Fruit fly (Drosophila melanogaster): Measurements from ENCODE around the gene Caper.

Gene Caper

DNA sequence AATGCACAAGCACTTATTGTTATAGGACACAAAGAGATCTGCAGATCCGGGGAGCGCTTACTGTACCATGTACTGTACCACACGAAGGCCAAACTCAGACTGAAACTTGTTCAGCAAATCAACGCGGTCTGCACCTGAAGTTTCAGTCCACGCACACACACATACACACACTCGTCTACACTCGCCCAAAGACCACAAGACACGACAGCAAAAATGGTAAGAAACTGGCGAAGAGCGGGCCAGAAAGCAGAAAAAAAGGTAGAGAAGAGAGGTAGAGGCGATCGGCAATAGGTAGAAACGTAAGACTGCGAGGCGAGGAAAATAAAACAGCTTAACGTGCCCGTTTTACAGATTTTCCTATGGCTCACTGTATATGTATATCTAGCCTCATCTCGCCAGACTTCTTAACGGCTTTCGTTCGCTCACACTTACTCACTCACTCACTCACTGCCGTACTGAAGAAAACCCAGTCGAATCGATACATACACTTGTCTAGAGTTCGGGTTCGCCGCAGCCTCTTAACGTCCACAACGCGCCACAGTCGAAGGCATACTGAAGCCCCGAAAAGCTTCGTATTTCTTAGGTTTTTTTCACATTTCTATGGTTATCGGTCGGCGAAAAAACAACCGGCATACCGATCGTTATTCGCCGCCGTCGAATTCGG is 22.6 kb upstream of the Caper start, which contains the start of gene uif:
TSS of gene uif (minus strand) at position 553 of the 664 bp plus-strand sequence.
- TF ChIP-seq Mnt (GFP tag; optimal IDR thresholded peaks at IDR 0.05) (no peak), CG1620 (GFP tag; optimal IDR thresholded peaks at IDR 0.05) (no peak), CG12768 (GFP tag; optimal IDR thresholded peaks at IDR 0.05) (no peak), cnc (optimal IDR thresholded peaks at IDR 0.05) (no peak), ovo (GFP tag; optimal IDR thresholded peaks at IDR 0.05) (no peak), toe (GFP tag; optimal IDR thresholded peaks at IDR 0.05) (no peak), kay (GFP tag; ENCODE audit: borderline replicate concordance) (no peak), CG5204 (GFP tag; optimal IDR thresholded peaks at IDR 0.05) (no peak)

DNA sequence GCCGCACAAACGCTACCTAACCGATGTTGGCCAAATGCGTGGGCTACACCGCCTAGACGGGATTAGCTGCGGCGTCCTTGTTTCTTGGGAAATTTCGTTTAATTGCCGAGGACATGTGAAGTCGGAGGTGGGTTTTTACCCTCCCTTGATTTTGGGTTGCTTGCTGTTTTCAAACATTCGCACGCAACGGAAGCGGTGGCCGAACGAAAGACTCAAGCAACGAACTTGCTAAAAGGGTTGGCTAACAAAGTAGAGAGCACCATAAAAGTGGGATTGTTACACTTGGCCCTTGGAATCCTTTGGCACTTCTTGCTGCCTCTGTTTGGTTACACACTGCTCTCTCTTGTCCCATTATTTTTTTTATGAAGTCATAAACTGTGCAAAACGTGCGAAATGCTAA is 22.0 kb upstream of the Caper start:
- TF ChIP-seq cnc (optimal IDR thresholded peaks at IDR 0.05) (no peak), Clk (GFP tag; optimal IDR thresholded peaks at IDR 0.05) (no peak), ovo (GFP tag; optimal IDR thresholded peaks at IDR 0.05) (no peak), CG11617 (GFP tag; optimal IDR thresholded peaks at IDR 0.05) (no peak), bab1 (GFP tag; optimal IDR thresholded peaks at IDR 0.05) (no peak), pad (GFP tag; optimal IDR thresholded peaks at IDR 0.05) (no peak), CG12768 (GFP tag; optimal IDR thresholded peaks at IDR 0.05) (no peak), cic (GFP tag; optimal IDR thresholded peaks at IDR 0.05) (no peak), kay (GFP tag; ENCODE audit: borderline replicate concordance) (no peak), CG1620 (GFP tag; optimal IDR thresholded peaks at IDR 0.05) (no peak), CG7101 (tag; optimal IDR thresholded peaks at IDR 0.05) (no peak), CG5204 (GFP tag; optimal IDR thresholded peaks at IDR 0.05) (no peak), toe (GFP tag; optimal IDR thresholded peaks at IDR 0.05) (no peak), tj (GFP tag; optimal IDR thresholded peaks at IDR 0.05) (no peak), Mnt (GFP tag; optimal IDR thresholded peaks at IDR 0.05) (no peak)

DNA sequence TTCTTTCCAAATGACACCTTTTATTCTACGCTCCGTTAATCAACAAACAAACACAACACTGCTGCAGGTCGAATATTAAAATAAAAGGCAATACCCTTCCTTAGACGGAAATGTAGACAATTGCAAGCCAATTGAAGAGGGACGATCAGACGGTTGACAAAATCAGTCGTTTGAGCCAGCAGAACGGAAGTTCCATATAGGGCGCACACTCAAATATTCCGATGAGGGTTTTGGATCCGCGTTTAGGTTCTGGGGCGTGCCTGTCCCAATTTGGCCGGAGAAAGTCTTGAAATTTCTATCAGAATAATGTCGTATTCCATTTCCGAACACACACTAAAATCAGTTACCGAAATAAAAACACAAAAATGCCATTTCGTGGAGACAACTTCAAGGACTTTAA is 20.6 kb upstream of the Caper start, which contains the start of gene CG43321:
TSS of gene CG43321 (plus strand) at position 301 of the 400 bp plus-strand sequence.
- no peak for TF ChIP-seq Clk (GFP tag; optimal IDR thresholded peaks at IDR 0.05)
- no peak for TF ChIP-seq CG14711 (tag; optimal IDR thresholded peaks at IDR 0.05)
- no peak for TF ChIP-seq tj (GFP tag; optimal IDR thresholded peaks at IDR 0.05)
- TF ChIP-seq Mnt (GFP tag; optimal IDR thresholded peaks at IDR 0.05): no peak
- no peak for TF ChIP-seq CG7101 (tag; optimal IDR thresholded peaks at IDR 0.05)
- no peak for TF ChIP-seq CG7045 (GFP tag; optimal IDR thresholded peaks at IDR 0.05)
- TF ChIP-seq CG5204 (GFP tag; optimal IDR thresholded peaks at IDR 0.05): no peak
- TF ChIP-seq CG1620 (GFP tag; optimal IDR thresholded peaks at IDR 0.05): no peak
- no peak for TF ChIP-seq ovo (GFP tag; optimal IDR thresholded peaks at IDR 0.05)
- TF ChIP-seq CG12768 (GFP tag; optimal IDR thresholded peaks at IDR 0.05): no peak
- no peak for TF ChIP-seq Crg-1 (GFP tag; optimal IDR thresholded peaks at IDR 0.05)
- TF ChIP-seq Hr96 (GFP tag; optimal IDR thresholded peaks at IDR 0.05): no peak
- TF ChIP-seq toe (GFP tag; optimal IDR thresholded peaks at IDR 0.05): no peak

DNA sequence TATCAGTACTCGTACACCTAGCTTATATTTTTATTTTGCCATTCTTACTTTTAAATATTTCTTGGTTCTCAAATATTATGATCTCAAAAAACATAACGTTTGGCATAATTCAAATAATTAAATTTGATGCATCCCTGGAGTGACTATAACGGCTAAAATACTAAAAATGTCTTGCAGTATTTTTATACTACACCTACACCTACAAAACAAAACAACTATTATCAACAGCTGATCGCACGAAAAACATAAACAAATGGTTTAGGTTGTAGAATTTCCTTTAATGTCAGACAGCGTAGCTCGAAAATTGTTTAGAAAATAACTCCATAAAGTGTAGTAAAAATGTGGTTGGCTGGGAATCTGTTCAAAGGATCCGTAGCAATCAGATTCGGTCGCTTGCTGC is 19.4 kb upstream of the Caper start, which contains the start of gene CG43322:
TSS of gene CG43322 (plus strand) at position 240 of the 400 bp plus-strand sequence.
- TF ChIP-seq cic (GFP tag; optimal IDR thresholded peaks at IDR 0.05): no peak
- no peak for TF ChIP-seq cnc (optimal IDR thresholded peaks at IDR 0.05)
- TF ChIP-seq Clk (GFP tag; optimal IDR thresholded peaks at IDR 0.05): no peak
- TF ChIP-seq Hr96 (GFP tag; optimal IDR thresholded peaks at IDR 0.05): no peak

DNA sequence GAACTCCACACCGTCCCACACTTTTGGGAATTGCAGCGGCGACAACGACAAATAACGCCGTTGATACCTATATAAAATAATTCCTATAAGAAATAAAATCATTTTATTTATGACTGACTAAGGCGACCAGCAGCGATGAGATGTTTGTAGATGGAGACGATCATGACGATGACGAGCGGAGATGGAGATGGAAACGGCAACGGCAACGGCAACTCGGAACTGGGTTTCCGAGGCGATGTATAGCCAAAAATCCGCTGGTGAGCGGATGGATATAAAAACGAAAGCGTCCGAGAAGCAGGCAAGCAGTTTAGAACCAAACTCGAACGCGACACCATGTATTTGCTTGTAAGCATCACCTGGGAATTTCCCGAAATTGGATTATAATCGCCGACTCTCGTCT is 11.1 kb upstream of the Caper start, which contains the start of gene Pcp:
TSS of gene Pcp (plus strand) at position 301 of the 400 bp plus-strand sequence.
- TF ChIP-seq cnc (optimal IDR thresholded peaks at IDR 0.05): no peak
- TF ChIP-seq tj (GFP tag; optimal IDR thresholded peaks at IDR 0.05): no peak
- no peak for TF ChIP-seq CG5204 (GFP tag; optimal IDR thresholded peaks at IDR 0.05)
- no peak for TF ChIP-seq cic (GFP tag; optimal IDR thresholded peaks at IDR 0.05)
- TF ChIP-seq Hr96 (GFP tag; optimal IDR thresholded peaks at IDR 0.05): no peak
- TF ChIP-seq Crg-1 (GFP tag; optimal IDR thresholded peaks at IDR 0.05): no peak
- TF ChIP-seq CG12768 (GFP tag; optimal IDR thresholded peaks at IDR 0.05): no peak
- TF ChIP-seq toe (GFP tag; optimal IDR thresholded peaks at IDR 0.05): no peak
- no peak for TF ChIP-seq ovo (GFP tag; optimal IDR thresholded peaks at IDR 0.05)
- TF ChIP-seq CG33017 (tag; optimal IDR thresholded peaks at IDR 0.05): no peak
- no peak for TF ChIP-seq CG7045 (GFP tag; optimal IDR thresholded peaks at IDR 0.05)
- no peak for TF ChIP-seq Clk (GFP tag; optimal IDR thresholded peaks at IDR 0.05)

DNA sequence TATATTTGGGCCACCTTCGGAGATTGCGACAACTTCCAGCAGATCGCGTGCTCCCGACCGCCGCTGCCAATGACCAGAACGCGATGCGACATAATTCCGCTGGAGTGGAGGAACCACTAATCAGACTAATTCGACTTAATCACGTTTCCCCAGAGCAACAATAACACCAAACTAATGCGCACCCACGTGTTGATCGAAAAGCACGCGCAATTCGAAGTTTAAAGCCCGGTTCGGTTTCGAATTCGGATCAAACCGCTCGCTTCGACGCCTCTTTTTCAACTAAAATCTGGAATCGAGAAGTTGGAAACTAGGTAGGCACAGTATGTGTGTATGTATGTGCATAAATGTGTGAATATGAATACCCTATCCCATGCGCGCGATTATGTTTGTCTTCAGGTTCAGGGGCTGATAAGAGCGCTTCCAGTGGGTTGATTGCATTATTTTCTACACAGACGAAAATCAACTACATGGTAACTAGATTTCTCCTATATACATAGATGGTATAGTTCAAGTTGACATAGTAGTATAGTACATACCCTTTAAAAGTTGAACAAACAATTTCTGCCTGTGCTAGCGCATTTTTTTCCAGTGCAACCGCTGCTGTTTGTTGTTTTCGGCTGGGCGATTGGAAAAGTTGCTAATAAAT is 8.8 kb upstream of the Caper start, which contains the start of gene Gart:
TSS of gene Gart (minus strand) at position 285 of the 646 bp plus-strand sequence.
- TF ChIP-seq Mnt (GFP tag; optimal IDR thresholded peaks at IDR 0.05): peak; percentile 87
- no peak for TF ChIP-seq kay (GFP tag; ENCODE audit: borderline replicate concordance)
- TF ChIP-seq CG1620 (GFP tag; optimal IDR thresholded peaks at IDR 0.05): no peak
- peak; percentile 68 for TF ChIP-seq CG33017 (tag; optimal IDR thresholded peaks at IDR 0.05)
- peak; percentile 41 for TF ChIP-seq tj (GFP tag; optimal IDR thresholded peaks at IDR 0.05)
- no peak for TF ChIP-seq CG12768 (GFP tag; optimal IDR thresholded peaks at IDR 0.05)
- peak; percentile 5 for TF ChIP-seq ovo (GFP tag; optimal IDR thresholded peaks at IDR 0.05)
- peak; percentile 27 for TF ChIP-seq CG7045 (GFP tag; optimal IDR thresholded peaks at IDR 0.05)
- TF ChIP-seq Crg-1 (GFP tag; optimal IDR thresholded peaks at IDR 0.05): peak; percentile 58
- peak; percentile 72 for TF ChIP-seq cic (GFP tag; optimal IDR thresholded peaks at IDR 0.05)
- peak; percentile 77 for TF ChIP-seq CG7101 (tag; optimal IDR thresholded peaks at IDR 0.05)
- peak; percentile 50 for TF ChIP-seq Hr96 (GFP tag; optimal IDR thresholded peaks at IDR 0.05)
- peak; percentile 46 for TF ChIP-seq CG14711 (tag; optimal IDR thresholded peaks at IDR 0.05)
- TF ChIP-seq CG11617 (GFP tag; optimal IDR thresholded peaks at IDR 0.05): peak; percentile 45
- peak; percentile 38 for TF ChIP-seq bab1 (GFP tag; optimal IDR thresholded peaks at IDR 0.05)
- no peak for TF ChIP-seq Clk (GFP tag; optimal IDR thresholded peaks at IDR 0.05)
